Fruit fly (Drosophila melanogaster) whole organism, embryonic: ENCODE data around the gene CG2681.
A peak's percentile ranks its signal among the peaks of the same experiment; 100 is the strongest.

Experiments
- Adf1 ChIP-seq: fragments of 200-800 bp; sonication (Bioruptor generic); IDR thresholded peaks from 2 replicates; pipeline ENCODE4 v1.3.6; 2022; ENCODE audit warnings: missing biosample characterization, missing genetic modification characterization
- Blimp-1 ChIP-seq: fragments of 200-800 bp; sonication (Bioruptor generic); optimal IDR thresholded peaks from 3 replicates; lab custom pipeline; 2018; ENCODE audit warnings: missing biosample characterization, missing genetic modification characterization, mild to moderate bottlenecking, moderate library complexity, missing genetic modification reagents
- CG10209 ChIP-seq: fragments of 200-800 bp; sonication (Bioruptor generic); optimal IDR thresholded peaks from 3 replicates; lab custom pipeline; 2017; ENCODE audit warnings: missing biosample characterization, mild to moderate bottlenecking, missing genetic modification characterization, missing genetic modification reagents
- CG10267 ChIP-seq: fragments of 200-800 bp; sonication (Bioruptor generic); optimal IDR thresholded peaks from 2 replicates; lab custom pipeline; 2018; ENCODE audit warnings: missing biosample characterization, mild to moderate bottlenecking, missing genetic modification characterization, moderate library complexity
- CG10431 ChIP-seq: fragments of 200-800 bp; sonication (Bioruptor generic); optimal IDR thresholded peaks from 3 replicates; lab custom pipeline; 2018; ENCODE audit warnings: missing biosample characterization, mild to moderate bottlenecking, missing genetic modification characterization
- CG11398 ChIP-seq: fragments of 200-800 bp; sonication (Bioruptor generic); optimal IDR thresholded peaks from 2 replicates; lab custom pipeline; 2016; ENCODE audit warnings: missing biosample characterization, missing genetic modification characterization
- CG12071 ChIP-seq: fragments of 200-800 bp; sonication (Bioruptor generic); optimal IDR thresholded peaks from 3 replicates; lab custom pipeline; 2018; ENCODE audit warnings: missing biosample characterization, mild to moderate bottlenecking, missing genetic modification characterization
- CG12236 ChIP-seq: fragments of 200-800 bp; sonication (Bioruptor generic); optimal IDR thresholded peaks from 2 replicates; lab custom pipeline; 2016; ENCODE audit warnings: missing biosample characterization, missing genetic modification characterization
- CG12299 ChIP-seq: fragments of 200-800 bp; sonication (Bioruptor generic); optimal IDR thresholded peaks from 2 replicates; lab custom pipeline; 2018; ENCODE audit warnings: missing biosample characterization, mild to moderate bottlenecking, missing genetic modification characterization
- CG15696 ChIP-seq: fragments of 200-800 bp; sonication (Bioruptor generic); optimal IDR thresholded peaks from 2 replicates; lab custom pipeline; 2019; ENCODE audit warnings: missing biosample characterization, mild to moderate bottlenecking, missing genetic modification characterization, moderate library complexity
- CG1602 ChIP-seq: fragments of 200-800 bp; sonication (Bioruptor generic); optimal IDR thresholded peaks from 3 replicates; lab custom pipeline; 2016; ENCODE audit warnings: missing biosample characterization, missing genetic modification characterization
- CG1603 ChIP-seq: fragments of 200-800 bp; sonication (Bioruptor generic); optimal IDR thresholded peaks from 2 replicates; lab custom pipeline; 2019; ENCODE audit warnings: missing biosample characterization, mild to moderate bottlenecking, missing genetic modification characterization, moderate library complexity
- CG16815 ChIP-seq: fragments of 200-800 bp; sonication (Bioruptor generic); optimal IDR thresholded peaks from 3 replicates; lab custom pipeline; 2017; ENCODE audit warnings: missing biosample characterization, mild to moderate bottlenecking, missing genetic modification characterization
- CG17359 ChIP-seq: fragments of 200-800 bp; sonication (Bioruptor generic); optimal IDR thresholded peaks from 3 replicates; lab custom pipeline; 2018; ENCODE audit warnings: missing biosample characterization, mild to moderate bottlenecking, missing genetic modification characterization, moderate library complexity
- CG3281 ChIP-seq: fragments of 200-800 bp; sonication (Bioruptor generic); optimal IDR thresholded peaks from 3 replicates; lab custom pipeline; 2017; ENCODE audit warnings: missing biosample characterization, mild to moderate bottlenecking, missing genetic modification characterization
- CG34422 ChIP-seq: fragments of 200-800 bp; sonication (Bioruptor generic); IDR thresholded peaks from 3 replicates; pipeline ENCODE4 v1.3.6; 2022; ENCODE audit warnings: missing biosample characterization, missing genetic modification characterization
- CG42726 ChIP-seq: fragments of 200-800 bp; sonication (Bioruptor generic); IDR thresholded peaks from 2 replicates; pipeline ENCODE4 v1.3.6; 2022; ENCODE audit warnings: missing biosample characterization, missing genetic modification characterization; ENCODE audit not compliant: partially characterized antibody
- CG6254 ChIP-seq: fragments of 200-800 bp; sonication (Bioruptor generic); optimal IDR thresholded peaks from 3 replicates; lab custom pipeline; 2017; ENCODE audit warnings: mild to moderate bottlenecking, missing biosample characterization, missing genetic modification reagents, missing genetic modification characterization
- CG6272 ChIP-seq: fragments of 200-800 bp; sonication (Bioruptor generic); IDR thresholded peaks from 2 replicates; pipeline ENCODE4 v1.3.6; 2022; ENCODE audit warnings: missing biosample characterization, missing genetic modification characterization
- CG6683 ChIP-seq: fragments of 200-800 bp; sonication (Bioruptor generic); optimal IDR thresholded peaks from 2 replicates; lab custom pipeline; 2017; ENCODE audit warnings: missing biosample characterization, mild to moderate bottlenecking, missing genetic modification characterization, missing genetic modification reagents
- CG7928 ChIP-seq: fragments of 200-800 bp; sonication (Bioruptor generic); optimal IDR thresholded peaks from 2 replicates; lab custom pipeline; 2017; ENCODE audit warnings: missing biosample characterization, mild to moderate bottlenecking, missing genetic modification characterization
- CG8388 ChIP-seq: fragments of 200-800 bp; sonication (Bioruptor generic); optimal IDR thresholded peaks from 2 replicates; lab custom pipeline; 2019; ENCODE audit warnings: missing biosample characterization, mild to moderate bottlenecking, missing genetic modification characterization, moderate library complexity
- CG8765 ChIP-seq: fragments of 200-800 bp; sonication (Bioruptor generic); IDR thresholded peaks from 2 replicates; pipeline ENCODE4 v1.3.6; 2022; ENCODE audit warnings: missing biosample characterization, missing genetic modification characterization
- CG9797 ChIP-seq: fragments of 200-800 bp; sonication (Bioruptor generic); optimal IDR thresholded peaks from 3 replicates; lab custom pipeline; 2018; ENCODE audit warnings: missing biosample characterization, mild to moderate bottlenecking, missing genetic modification characterization
- CG9817 ChIP-seq: fragments of 200-800 bp; sonication (Bioruptor generic); optimal IDR thresholded peaks from 2 replicates; lab custom pipeline; 2018; ENCODE audit warnings: missing biosample characterization, mild to moderate bottlenecking, missing genetic modification characterization, moderate library complexity
- CG9876 ChIP-seq: fragments of 200-800 bp; sonication (Bioruptor generic); optimal IDR thresholded peaks from 2 replicates; lab custom pipeline; 2016; ENCODE audit warnings: missing biosample characterization, missing genetic modification characterization
- Dek ChIP-seq: fragments of 200-800 bp; sonication (Bioruptor generic); optimal IDR thresholded peaks from 3 replicates; lab custom pipeline; 2019; ENCODE audit warnings: missing biosample characterization, mild to moderate bottlenecking, missing genetic modification characterization, moderate library complexity
- H2.0 ChIP-seq: fragments of 200-800 bp; sonication (Bioruptor generic); IDR thresholded peaks from 2 replicates; pipeline ENCODE4 v1.3.6; 2022; ENCODE audit warnings: missing biosample characterization, missing genetic modification characterization
- Hsf ChIP-seq: fragments of 200-800 bp; sonication (Bioruptor generic); optimal IDR thresholded peaks from 3 replicates; lab custom pipeline; 2016; ENCODE audit warnings: missing biosample characterization, missing genetic modification characterization
- Jarid2 ChIP-seq: fragments of 200-800 bp; sonication (Bioruptor generic); optimal IDR thresholded peaks from 3 replicates; lab custom pipeline; 2017; ENCODE audit warnings: mild to moderate bottlenecking, missing biosample characterization, missing genetic modification reagents, missing genetic modification characterization
- Med ChIP-seq: fragments of 200-800 bp; sonication (Bioruptor generic); peaks from one replicate; lab custom pipeline; 2016; ENCODE audit warnings: missing biosample characterization, missing genetic modification characterization, mild to moderate bottlenecking, inconsistent platforms, moderate library complexity
- Nf-YA ChIP-seq: fragments of 200-800 bp; sonication (Bioruptor generic); IDR thresholded peaks from 2 replicates; pipeline ENCODE4 v1.3.6; 2022; ENCODE audit warnings: missing biosample characterization, missing genetic modification characterization
- Nf-YC ChIP-seq: fragments of 200-800 bp; optimal IDR thresholded peaks from 3 replicates; lab custom pipeline; 2019; ENCODE audit warnings: missing biosample characterization, mild to moderate bottlenecking, missing genetic modification characterization, moderate library complexity
- NfI ChIP-seq: fragments of 200-800 bp; sonication (Bioruptor generic); optimal IDR thresholded peaks from 3 replicates; lab custom pipeline; 2018; ENCODE audit warnings: missing biosample characterization, mild to moderate bottlenecking, missing genetic modification characterization, moderate library complexity
- Sox102F ChIP-seq: fragments of 200-800 bp; sonication (Bioruptor generic); optimal IDR thresholded peaks from 2 replicates; lab custom pipeline; 2018; ENCODE audit warnings: missing biosample characterization, mild to moderate bottlenecking, missing genetic modification characterization, moderate library complexity
- Sry-β ChIP-seq: fragments of 200-800 bp; sonication (Bioruptor generic); optimal IDR thresholded peaks from 2 replicates; lab custom pipeline; 2018; ENCODE audit warnings: missing biosample characterization, mild to moderate bottlenecking, missing genetic modification characterization, moderate library complexity
- Xrp1 ChIP-seq: fragments of 200-800 bp; sonication (Bioruptor generic); IDR thresholded peaks from 2 replicates; pipeline ENCODE4 v1.3.6; 2022; ENCODE audit warnings: missing biosample characterization, missing genetic modification characterization
- btn ChIP-seq: fragments of 200-800 bp; sonication (Bioruptor generic); optimal IDR thresholded peaks from 2 replicates; lab custom pipeline; 2016; ENCODE audit warnings: missing biosample characterization, missing genetic modification characterization
- crp ChIP-seq, 2 experiments: fragments of 200-800 bp; sonication (Bioruptor generic); optimal IDR thresholded peaks; 2 replicates in 1 of 2; 3 replicates in 1 of 2; lab custom pipeline; 2017; ENCODE audit warnings: missing biosample characterization in 2 of 2, missing genetic modification characterization in 2 of 2, mild to moderate bottlenecking in 1 of 2, moderate library complexity in 1 of 2
- danr ChIP-seq: fragments of 200-800 bp; sonication (Bioruptor generic); IDR thresholded peaks from 2 replicates; pipeline ENCODE4 v1.3.6; 2022; ENCODE audit warnings: missing biosample characterization, missing genetic modification characterization
- dmrt11E ChIP-seq: fragments of 200-800 bp; sonication (Bioruptor generic); optimal IDR thresholded peaks from 3 replicates; lab custom pipeline; 2018; ENCODE audit warnings: missing biosample characterization, mild to moderate bottlenecking, missing genetic modification characterization, moderate library complexity
- fd102C ChIP-seq: fragments of 200-800 bp; sonication (Bioruptor generic); optimal IDR thresholded peaks from 2 replicates; lab custom pipeline; 2018; ENCODE audit warnings: missing biosample characterization, mild to moderate bottlenecking, missing genetic modification characterization, moderate library complexity
- fd96Cb ChIP-seq: fragments of 200-800 bp; sonication (Bioruptor generic); optimal IDR thresholded peaks from 2 replicates; lab custom pipeline; 2018; ENCODE audit warnings: missing biosample characterization, mild to moderate bottlenecking, missing genetic modification characterization, moderate library complexity
- gem ChIP-seq: fragments of 200-800 bp; sonication (Bioruptor generic); optimal IDR thresholded peaks from 2 replicates; lab custom pipeline; 2019; ENCODE audit warnings: missing biosample characterization, mild to moderate bottlenecking, missing genetic modification characterization, moderate library complexity
- prd ChIP-seq, 3 experiments: fragments of >200 bp in 2 of 3; fragments of 200-800 bp in 1 of 3; sonication (Bioruptor generic) in 1 of 3; optimal IDR thresholded peaks in 2 of 3; IDR thresholded peaks in 1 of 3; 2 replicates in 2 of 3; 3 replicates in 1 of 3; pipeline versions ENCODE4 v1.3.6 to Lab custom; 2017 to 2022; ENCODE audit warnings: missing biosample characterization in 1 of 3, missing genetic modification characterization in 1 of 3
- sc ChIP-seq, 3 experiments: fragments of >200 bp in 2 of 3; fragments of 200-800 bp in 1 of 3; sonication (Bioruptor generic) in 1 of 3; optimal IDR thresholded peaks; 2 replicates in 2 of 3; 3 replicates in 1 of 3; lab custom pipeline; 2017; ENCODE audit warnings: mild to moderate bottlenecking in 1 of 3, missing biosample characterization in 1 of 3, missing genetic modification characterization in 1 of 3, missing genetic modification reagents in 1 of 3
- tll ChIP-seq, 2 experiments: fragments of 200-800 bp in 1 of 2; fragments of >200 bp in 1 of 2; sonication (Bioruptor generic) in 1 of 2; optimal IDR thresholded peaks; 2 replicates each; lab custom pipeline; 2017 to 2019; ENCODE audit warnings: missing biosample characterization in 2 of 2, missing genetic modification characterization in 2 of 2, mild to moderate bottlenecking in 1 of 2, moderate library complexity in 1 of 2
- vvl ChIP-seq: fragments of 200-800 bp; sonication (Bioruptor generic); IDR thresholded peaks from 2 replicates; pipeline ENCODE4 v1.3.6; 2022; ENCODE audit warnings: missing biosample characterization, missing genetic modification characterization

CG2681 gene

DNA sequence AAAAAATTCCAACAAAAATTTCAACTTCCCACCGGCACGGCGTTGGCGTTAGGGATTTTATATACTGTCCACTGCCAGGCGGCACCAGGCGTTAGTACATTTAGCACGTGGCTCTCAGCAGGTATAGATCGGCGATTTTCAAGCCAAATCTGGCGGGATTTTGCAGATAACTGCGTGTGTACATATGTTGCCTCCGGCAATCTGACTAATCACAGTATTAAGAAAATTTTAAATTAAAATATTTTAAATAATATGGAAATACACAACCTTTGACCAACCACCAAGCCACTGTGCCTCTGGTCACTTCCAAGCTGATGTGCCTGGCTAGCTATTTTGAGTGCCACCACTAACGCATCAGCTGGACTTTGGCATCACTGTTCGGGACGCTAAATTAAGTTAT lies 23.6 kb downstream of the CG2681 start, which contains the start of the genes ttm50 and CG2712 (continued):
- no peak for TF ChIP-seq CG42726 (GFP tag; lab: Robert Waterston, UW)
- TF ChIP-seq CG8765 (GFP tag; lab: Robert Waterston, UW), result no peak
- peak; percentile 98 for TF ChIP-seq Sry-β (GFP tag; lab: Kevin White, UChicago)
- TF ChIP-seq danr (GFP tag; lab: Robert Waterston, UW), result 0 out of 2 replicates have a peak, but pooled peaks have one; percentile 47
- TF ChIP-seq CG9876, result no peak
- TF ChIP-seq Hsf (GFP tag; lab: Kevin White, UChicago), result no peak
- TF ChIP-seq CG34422 (GFP tag; lab: Robert Waterston, UW), result no peak
- peak; percentile 7 for TF ChIP-seq CG12299 (tag; lab: Kevin White, UChicago)
- peak; percentile 66 for TF ChIP-seq CG9817 (tag; lab: Kevin White, UChicago)
- TF ChIP-seq prd (optimal IDR thresholded peaks at IDR 0.05; lab: Kevin White, UChicago), result no peak
- TF ChIP-seq prd (GFP tag; IDR thresholded peaks at IDR 0.05; lab: Robert Waterston, UW), result peak; percentile 78
- no peak for TF ChIP-seq CG1603 (tag; lab: Kevin White, UChicago)
- 0 out of 2 replicates have a peak, but pooled peaks have one; percentile 25 for TF ChIP-seq Adf1
- TF ChIP-seq Nf-YA, result no peak
- peak; percentile 58 for TF ChIP-seq dmrt11E
- no peak for TF ChIP-seq CG11398 (GFP tag; lab: Kevin White, UChicago)
- peak; percentile 65 for TF ChIP-seq NfI (GFP tag; lab: Kevin White, UChicago)
- TF ChIP-seq Dek, result peak; percentile 63
- TF ChIP-seq CG3281 (GFP tag; lab: Kevin White, UChicago), result peak; percentile 60
- no peak for TF ChIP-seq Sox102F (GFP tag; lab: Kevin White, UChicago)
- no peak for TF ChIP-seq CG10209 (GFP tag; lab: Kevin White, UChicago)
- no peak for TF ChIP-seq CG6254
- TF ChIP-seq H2.0, result no peak
- TF ChIP-seq Nf-YC (tag; lab: Kevin White, UChicago), result peak; percentile 65
- no peak for TF ChIP-seq sc (optimal IDR thresholded peaks at IDR 0.05; lab: Kevin White, UChicago)
- TF ChIP-seq sc (GFP tag; optimal IDR thresholded peaks at IDR 0.05; lab: Kevin White, UChicago), result no peak
- peak; percentile 62 for TF ChIP-seq Med
- peak; percentile 33 for TF ChIP-seq fd96Cb (tag; lab: Kevin White, UChicago)
- TF ChIP-seq Jarid2 (GFP tag; lab: Kevin White, UChicago), result no peak
- TF ChIP-seq Xrp1, result peak; percentile 41; the same call in 1 of the 2 replicates
- TF ChIP-seq gem (tag; lab: Kevin White, UChicago), result no peak
- no peak for TF ChIP-seq CG12236
- peak; percentile 15 for TF ChIP-seq CG6683 (GFP tag; lab: Kevin White, UChicago)
- peak; percentile 88 for TF ChIP-seq CG9797
- TF ChIP-seq fd102C (GFP tag; lab: Kevin White, UChicago), result no peak
- TF ChIP-seq btn (GFP tag; lab: Kevin White, UChicago), result no peak
- TF ChIP-seq CG1602 (GFP tag; lab: Kevin White, UChicago), result peak; percentile 27
- peak; percentile 59 for TF ChIP-seq CG10267
- TF ChIP-seq CG15696, result peak; percentile 59
- peak; percentile 19 for TF ChIP-seq CG17359 (tag; lab: Kevin White, UChicago)
- peak; percentile 31 for TF ChIP-seq CG7928 (GFP tag; lab: Kevin White, UChicago)
- TF ChIP-seq vvl, result peak; percentile 53; the same call in 1 of the 2 replicates
- no peak for TF ChIP-seq Blimp-1 (GFP tag; lab: Kevin White, UChicago)
- TF ChIP-seq CG16815 (GFP tag; lab: Kevin White, UChicago), result no peak
- TF ChIP-seq crp (GFP tag; optimal IDR thresholded peaks at IDR 0.05; lab: Kevin White, UChicago), result peak; percentile 57 to 93
- peak in 1 of 2 experiments; percentile 4 for TF ChIP-seq tll (GFP tag; optimal IDR thresholded peaks at IDR 0.05; lab: Kevin White, UChicago)
- TF ChIP-seq CG12071 (GFP tag; lab: Kevin White, UChicago), result no peak
- TF ChIP-seq CG8388, result no peak
- no peak for TF ChIP-seq CG10431
- TF ChIP-seq CG6272, result peak; percentile 51; the same call in 1 of the 2 replicates
